Worm (Caenorhabditis elegans): ENCODE data around the gene cth-1.

DNA sequence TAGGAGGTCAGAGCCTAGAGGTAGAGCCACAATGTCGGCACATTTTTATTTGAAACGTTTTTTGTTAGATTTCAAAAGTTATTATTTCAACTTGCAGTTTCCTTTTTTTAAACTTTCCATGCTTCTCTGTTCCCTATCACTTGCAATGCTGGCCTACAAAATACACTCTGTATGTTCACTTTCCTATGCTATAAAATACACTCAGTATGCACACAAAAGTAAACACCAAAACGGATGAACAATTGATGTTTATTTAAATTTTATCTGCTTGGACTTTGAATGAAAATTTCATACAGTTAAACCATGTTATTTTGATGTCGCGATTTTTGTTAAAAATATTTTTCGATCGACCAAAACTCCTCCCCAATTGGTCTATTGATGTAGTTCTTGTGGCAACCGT, 19.8 kb upstream of the cth-1 start:
- TF ChIP-seq nhr-28 (tag; optimal IDR thresholded peaks at IDR 0.05) (no peak), nhr-76 (tag; optimal IDR thresholded peaks at IDR 0.05) (no peak), egl-5 (tag; optimal IDR thresholded peaks at IDR 0.05) (no peak), nhr-67 (tag; optimal IDR thresholded peaks at IDR 0.05) (no peak), nhr-11 (tag; optimal IDR thresholded peaks at IDR 0.05) (no peak), lin-15B (tag; optimal IDR thresholded peaks at IDR 0.05) (no peak), daf-12 (tag; optimal IDR thresholded peaks at IDR 0.05) (no peak), fos-1 (tag; optimal IDR thresholded peaks at IDR 0.05) (no peak)
